Worm (Caenorhabditis elegans) whole organism, late embryonic: ENCODE results near the gene atgl-1.

ENCODE experiments used
- ahr-1 ChIP-seq: sonication (generic microtip); optimal IDR thresholded peaks from 2 replicates; lab custom pipeline; 2016; ENCODE audit warnings: missing genetic modification characterization, missing compliant biosample characterization
- ceh-19 ChIP-seq: fragments of 200-800 bp; sonication (Bioruptor generic); optimal IDR thresholded peaks from 2 replicates; lab custom pipeline; 2018; ENCODE audit warnings: mild to moderate bottlenecking, missing genetic modification characterization, missing compliant biosample characterization
- gmeb-2 ChIP-seq: sonication (generic microtip); optimal IDR thresholded peaks from 2 replicates; lab custom pipeline; 2016; ENCODE audit warnings: missing genetic modification characterization, inconsistent platforms, missing compliant biosample characterization
- nfya-1 ChIP-seq: sonication (generic microtip); optimal IDR thresholded peaks from 2 replicates; lab custom pipeline; 2017; ENCODE audit warnings: missing genetic modification characterization, mild to moderate bottlenecking, missing compliant biosample characterization, antibody characterized with exemption, moderate library complexity
- pqm-1 ChIP-seq: sonication (generic microtip); optimal IDR thresholded peaks from 2 replicates; lab custom pipeline; 2016; ENCODE audit warnings: missing genetic modification characterization, missing compliant biosample characterization

DNA sequence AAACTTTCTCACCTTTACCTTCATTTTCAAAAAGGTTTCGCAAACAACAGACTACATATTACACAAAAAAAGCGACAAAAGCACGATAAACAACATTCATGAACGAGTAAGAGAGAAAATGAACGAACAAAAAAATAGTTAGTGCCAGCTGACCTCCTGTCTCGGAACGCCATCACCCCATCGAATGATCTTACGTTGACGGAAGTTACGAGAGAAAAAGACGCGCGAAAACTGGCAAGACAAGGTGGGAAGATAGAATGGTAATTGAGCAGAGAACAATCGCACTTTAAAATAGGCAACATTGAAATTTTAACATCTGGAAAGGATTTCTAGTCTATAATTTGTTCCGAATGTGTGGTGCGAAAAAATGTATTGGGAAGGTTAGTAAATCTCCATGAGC is 942 bp upstream of the atgl-1 start:
- TF ChIP-seq nfya-1 (tag; lab: Kevin White, UChicago) (no peak), ahr-1 (tag; lab: Kevin White, UChicago) (no peak), gmeb-2 (tag; lab: Kevin White, UChicago) (no peak), ceh-19 (GFP tag; lab: Kevin White, UChicago) (no peak), pqm-1 (tag; lab: Kevin White, UChicago) (no peak)
